Worm (Caenorhabditis elegans): ENCODE results near the gene F41C3.8.

DNA sequence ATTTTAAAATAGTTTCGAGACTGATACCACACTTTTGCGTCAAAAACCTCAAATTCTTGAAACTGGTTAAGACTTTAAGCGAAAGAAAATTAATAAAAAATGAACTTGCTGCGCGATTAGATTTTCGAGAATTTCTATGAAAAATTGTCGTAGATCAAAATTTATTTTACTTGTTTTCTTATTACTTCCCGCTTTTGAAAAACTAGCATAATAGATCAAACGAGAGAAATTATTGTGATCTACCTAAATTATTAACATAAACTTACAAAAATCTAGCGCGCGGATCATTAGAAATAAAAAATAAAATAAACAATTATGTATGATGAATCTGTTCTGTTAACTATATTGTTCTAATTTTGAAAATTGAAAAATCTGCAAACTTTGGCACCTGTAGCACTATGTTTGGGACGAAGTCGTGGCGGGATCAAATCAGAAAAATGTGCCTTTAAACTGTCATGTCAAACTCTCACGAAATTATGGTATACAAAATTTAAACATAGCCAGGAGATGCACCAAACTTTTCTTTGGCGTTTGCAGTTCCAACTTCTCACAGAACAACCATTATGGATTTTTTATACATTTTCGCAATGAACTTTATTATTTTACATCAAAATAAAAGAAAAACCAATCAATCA is 11.0 kb downstream of the F41C3.8 start:
- TF ChIP-seq pha-4 (tag; optimal IDR thresholded peaks at IDR 0.05) (no peak), chd-7 (tag; optimal IDR thresholded peaks at IDR 0.05) (no peak), snpc-4 (GFP tag; optimal IDR thresholded peaks at IDR 0.05) (no peak), snpc-4 (tag; optimal IDR thresholded peaks at IDR 0.05) (no peak), C06A6.2 (GFP tag; conservative IDR thresholded peaks at IDR 0.05) (no peak), aptf-3 (GFP tag; IDR thresholded peaks at IDR 0.05) (no peak), Y67H2A.10 (GFP tag; conservative IDR thresholded peaks at IDR 0.05) (no peak), F33H1.4 (GFP tag; IDR thresholded peaks at IDR 0.05) (no peak), B0336.3 (GFP tag; IDR thresholded peaks at IDR 0.05) (no peak), unc-62 (GFP tag; optimal IDR thresholded peaks at IDR 0.05) (no peak), lin-40 (tag; optimal IDR thresholded peaks at IDR 0.05) (no peak), egl-18 (GFP tag; IDR thresholded peaks at IDR 0.05) (no peak), C17E4.6 (GFP tag; IDR thresholded peaks at IDR 0.05) (no peak), Y79H2A.3 (GFP tag; conservative IDR thresholded peaks at IDR 0.05) (no peak), nhr-90 (tag; optimal IDR thresholded peaks at IDR 0.05) (no peak)
